Fruit fly (Drosophila melanogaster): ENCODE results near the gene Rpn3.

Rpn3 gene

DNA sequence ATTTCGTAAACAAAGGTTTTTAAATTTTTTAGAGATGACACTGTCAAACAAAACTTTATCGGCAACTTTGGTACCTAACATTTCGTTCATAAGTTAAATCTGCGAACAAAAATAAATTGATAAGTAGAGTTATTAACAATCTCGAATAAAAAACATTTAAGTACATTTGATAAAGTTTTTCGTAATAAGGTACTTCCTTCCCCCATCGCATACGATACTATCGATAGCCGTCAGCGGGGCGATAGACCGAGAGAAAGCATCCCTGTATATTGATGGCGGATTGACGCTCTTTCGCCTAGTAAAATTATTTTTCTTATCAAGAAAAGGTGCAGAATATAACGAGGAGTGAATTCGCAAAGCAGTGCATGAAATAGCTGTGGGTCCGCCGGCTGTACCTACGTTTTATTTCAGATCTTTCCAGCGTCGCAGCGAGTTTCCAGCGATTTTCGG is 6.5 kb upstream of the Rpn3 start, which contains the start of the genes Ttc19 and Acn (continued):
- TF ChIP-seq CG11723 (GFP tag; optimal IDR thresholded peaks at IDR 0.05) = peak; percentile 43
- TF ChIP-seq CG7928 (GFP tag; optimal IDR thresholded peaks at IDR 0.05) = peak; percentile 49
- peak; percentile 97 for TF ChIP-seq CG2129 (GFP tag; IDR thresholded peaks at IDR 0.05; ENCODE audit: partially characterized antibody)
- no peak for TF ChIP-seq jigr1 (GFP tag; IDR thresholded peaks at IDR 0.05)
- TF ChIP-seq CG2202 (tag; optimal IDR thresholded peaks at IDR 0.05) = peak; percentile 66
- peak; percentile 84 for TF ChIP-seq H15 (GFP tag; IDR thresholded peaks at IDR 0.05)
- peak; percentile 81 for TF ChIP-seq pnt (GFP tag; optimal IDR thresholded peaks at IDR 0.05)
- peak; percentile 78 for TF ChIP-seq CG6689 (GFP tag; IDR thresholded peaks at IDR 0.05)
- TF ChIP-seq CG42726 (GFP tag; IDR thresholded peaks at IDR 0.05; ENCODE audit: partially characterized antibody) = peak; percentile 92
- TF ChIP-seq MBD-R2 (GFP tag; IDR thresholded peaks at IDR 0.05) = peak; percentile 95
- peak; percentile 83 for TF ChIP-seq CG1602 (GFP tag; optimal IDR thresholded peaks at IDR 0.05)
- TF ChIP-seq CG4404 (GFP tag; IDR thresholded peaks at IDR 0.05) = peak; percentile 71
- peak; percentile 65 for TF ChIP-seq CG2875 (GFP tag; optimal IDR thresholded peaks at IDR 0.05)
- no peak for TF ChIP-seq scrt (GFP tag; optimal IDR thresholded peaks at IDR 0.05)
- TF ChIP-seq sima (GFP tag; optimal IDR thresholded peaks at IDR 0.05) = no peak
- peak; percentile 50; the same call in 1 of the 2 replicates for TF ChIP-seq peb (GFP tag; IDR thresholded peaks at IDR 0.05)
- peak; percentile 79 for TF ChIP-seq CG8290 (GFP tag; optimal IDR thresholded peaks at IDR 0.05)
- peak in 1 of 2 experiments; percentile 50 for TF ChIP-seq CG8290 (tag; optimal IDR thresholded peaks at IDR 0.05)
- TF ChIP-seq ttk (GFP tag; IDR thresholded peaks at IDR 0.05) = peak; percentile 67
- peak; percentile 96 for TF ChIP-seq knrl (GFP tag; IDR thresholded peaks at IDR 0.05; ENCODE audit: partially characterized antibody)
- peak; percentile 72 for TF ChIP-seq Oaz (GFP tag; IDR thresholded peaks at IDR 0.05)
- TF ChIP-seq CHES-1-like (GFP tag; optimal IDR thresholded peaks at IDR 0.05) = peak; percentile 93
- peak; percentile 18 for TF ChIP-seq CG14965 (GFP tag; optimal IDR thresholded peaks at IDR 0.05; ENCODE audit: borderline replicate concordance)
- TF ChIP-seq ac (GFP tag; optimal IDR thresholded peaks at IDR 0.05) = no peak
- 0 out of 2 replicates have a peak, but pooled peaks have one; percentile 44 for TF ChIP-seq Poxn (GFP tag; IDR thresholded peaks at IDR 0.05)
- TF ChIP-seq CG1832 (GFP tag; optimal IDR thresholded peaks at IDR 0.05) = no peak
- TF ChIP-seq lilli (GFP tag; optimal IDR thresholded peaks at IDR 0.05) = peak; percentile 93
- TF ChIP-seq Doc3 (GFP tag; IDR thresholded peaks at IDR 0.05; ENCODE audit: partially characterized antibody) = peak; percentile 95
- peak; percentile 77 for TF ChIP-seq CG14667 (GFP tag; IDR thresholded peaks at IDR 0.05)
- TF ChIP-seq hkb (optimal IDR thresholded peaks at IDR 0.05) = no peak
- TF ChIP-seq hkb (GFP tag; IDR thresholded peaks at IDR 0.05) = peak; percentile 84
- no peak for TF ChIP-seq abd-A (tag; optimal IDR thresholded peaks at IDR 0.05)
- TF ChIP-seq CG10979 (tag; optimal IDR thresholded peaks at IDR 0.05) = peak; percentile 77
- peak; percentile 62 for TF ChIP-seq schlank (tag; optimal IDR thresholded peaks at IDR 0.05)
- TF ChIP-seq CG7987 (GFP tag; optimal IDR thresholded peaks at IDR 0.05) = peak; percentile 53
- TF ChIP-seq Ets65A (GFP tag) = peak; percentile 99
- peak; percentile 90 for TF ChIP-seq Rfx (GFP tag; IDR thresholded peaks at IDR 0.05)
- TF ChIP-seq CG12219 (GFP tag; optimal IDR thresholded peaks at IDR 0.05) = peak; percentile 59
- no peak for TF ChIP-seq cad (GFP tag; optimal IDR thresholded peaks at IDR 0.05)
- peak; percentile 68 for TF ChIP-seq CG11093 (GFP tag; IDR thresholded peaks at IDR 0.05)
- TF ChIP-seq Hr3 (GFP tag; optimal IDR thresholded peaks at IDR 0.05) = peak; percentile 81
- TF ChIP-seq CG8924 (tag; optimal IDR thresholded peaks at IDR 0.05) = peak; percentile 85
- peak; percentile 89 for TF ChIP-seq HmgD (GFP tag; optimal IDR thresholded peaks at IDR 0.05)
- TF ChIP-seq Dek (tag; optimal IDR thresholded peaks at IDR 0.05) = peak; percentile 82
- TF ChIP-seq tio (GFP tag; optimal IDR thresholded peaks at IDR 0.05) = no peak
- peak; percentile 53; the same call in 1 of the 3 replicates for TF ChIP-seq CG11695 (GFP tag; IDR thresholded peaks at IDR 0.05)
- no peak for TF ChIP-seq z (GFP tag; IDR thresholded peaks at IDR 0.05)
- TF ChIP-seq Aef1 (GFP tag; IDR thresholded peaks at IDR 0.05) = peak; percentile 85
- TF ChIP-seq stc (GFP tag; IDR thresholded peaks at IDR 0.05) = peak; percentile 77
- no peak; the same call in 1 of the 2 replicates for TF ChIP-seq CG31441 (GFP tag; IDR thresholded peaks at IDR 0.05)
- no peak for TF ChIP-seq CG4360 (GFP tag; IDR thresholded peaks at IDR 0.05)
- no peak for TF ChIP-seq gsb-n (tag; optimal IDR thresholded peaks at IDR 0.05)
